Fruit fly (Drosophila melanogaster) whole organism, adult: Measurements from ENCODE around the gene ZIPIC.

Experiments used
- CG11617 ChIP-seq: fragments of 200-800 bp; sonication (Bioruptor generic); optimal IDR thresholded peaks from 2 replicates; lab custom pipeline; 2017; ENCODE audit warnings: mild to moderate bottlenecking, missing biosample characterization, missing genetic modification reagents, missing genetic modification characterization
- CG12768 ChIP-seq: fragments of 200-800 bp; sonication (Bioruptor generic); optimal IDR thresholded peaks from 2 replicates; lab custom pipeline; 2017; ENCODE audit warnings: missing biosample characterization, missing genetic modification characterization, mild to moderate bottlenecking, moderate library complexity, missing genetic modification reagents
- CG14711 ChIP-seq: fragments of 200-800 bp; sonication (Bioruptor generic); optimal IDR thresholded peaks from 2 replicates; lab custom pipeline; 2018; ENCODE audit warnings: missing biosample characterization, mild to moderate bottlenecking, missing genetic modification characterization, moderate library complexity
- CG1620 ChIP-seq: fragments of 200-800 bp; sonication (Bioruptor generic); optimal IDR thresholded peaks from 2 replicates; lab custom pipeline; 2016; ENCODE audit warnings: missing biosample characterization, missing genetic modification characterization
- CG33017 ChIP-seq: fragments of 200-800 bp; sonication (Bioruptor generic); optimal IDR thresholded peaks from 2 replicates; lab custom pipeline; 2018; ENCODE audit warnings: missing biosample characterization, mild to moderate bottlenecking, missing genetic modification characterization, moderate library complexity
- CG5204 ChIP-seq: fragments of 200-800 bp; sonication (Bioruptor generic); optimal IDR thresholded peaks from 2 replicates; lab custom pipeline; 2016; ENCODE audit warnings: missing biosample characterization, missing genetic modification characterization
- CG7045 ChIP-seq: fragments of 200-800 bp; sonication (Bioruptor generic); optimal IDR thresholded peaks from 2 replicates; lab custom pipeline; 2017; ENCODE audit warnings: missing biosample characterization, mild to moderate bottlenecking, missing genetic modification characterization
- CG7101 ChIP-seq: fragments of 200-800 bp; sonication (Bioruptor generic); optimal IDR thresholded peaks from 2 replicates; lab custom pipeline; 2018; ENCODE audit warnings: missing biosample characterization, mild to moderate bottlenecking, missing genetic modification characterization, moderate library complexity
- Clk ChIP-seq: fragments of 200-800 bp; sonication (Bioruptor generic); optimal IDR thresholded peaks from 2 replicates; lab custom pipeline; 2017; ENCODE audit warnings: missing biosample characterization, missing genetic modification characterization
- Crg-1 ChIP-seq: fragments of 200-800 bp; sonication (Bioruptor generic); optimal IDR thresholded peaks from 2 replicates; lab custom pipeline; 2016; ENCODE audit warnings: missing biosample characterization, missing genetic modification characterization
- Hr96 ChIP-seq: fragments of 200-800 bp; sonication (Bioruptor generic); optimal IDR thresholded peaks from 2 replicates; lab custom pipeline; 2016; ENCODE audit warnings: missing biosample characterization, missing genetic modification characterization
- Mnt ChIP-seq: fragments of 200-800 bp; sonication (Bioruptor generic); optimal IDR thresholded peaks from 2 replicates; lab custom pipeline; 2016; ENCODE audit warnings: missing biosample characterization, mild to moderate bottlenecking, missing genetic modification characterization
- bab1 ChIP-seq: fragments of 200-800 bp; sonication (Bioruptor generic); optimal IDR thresholded peaks from 3 replicates; lab custom pipeline; 2019; ENCODE audit warnings: missing biosample characterization, mild to moderate bottlenecking, missing genetic modification characterization, moderate library complexity
- cic ChIP-seq: fragments of 200-800 bp; sonication (Bioruptor generic); optimal IDR thresholded peaks from 2 replicates; lab custom pipeline; 2017; ENCODE audit warnings: missing biosample characterization, mild to moderate bottlenecking, missing genetic modification characterization, moderate library complexity
- cnc ChIP-seq, 2 experiments: fragments of >200 bp; optimal IDR thresholded peaks; 2 replicates each; lab custom pipeline; 2017
- kay ChIP-seq: fragments of 200-800 bp; sonication (Bioruptor generic); peaks from one replicate; lab custom pipeline; 2016; ENCODE audit warnings: missing biosample characterization, missing genetic modification characterization, borderline replicate concordance
- ovo ChIP-seq: fragments of 200-800 bp; sonication (Bioruptor generic); optimal IDR thresholded peaks from 2 replicates; lab custom pipeline; 2016; ENCODE audit warnings: missing biosample characterization, missing genetic modification characterization
- pad ChIP-seq: fragments of 200-800 bp; sonication (Bioruptor generic); optimal IDR thresholded peaks from 3 replicates; lab custom pipeline; 2017; ENCODE audit warnings: missing biosample characterization, missing genetic modification characterization, mild to moderate bottlenecking, moderate library complexity, missing genetic modification reagents
- tj ChIP-seq: fragments of 200-800 bp; sonication (Bioruptor generic); optimal IDR thresholded peaks from 3 replicates; lab custom pipeline; 2017; ENCODE audit warnings: missing biosample characterization, mild to moderate bottlenecking, missing genetic modification characterization, moderate library complexity
- toe ChIP-seq: fragments of 200-800 bp; sonication (Bioruptor generic); optimal IDR thresholded peaks from 2 replicates; lab custom pipeline; 2016; ENCODE audit warnings: missing biosample characterization, missing genetic modification characterization

ZIPIC gene

DNA sequence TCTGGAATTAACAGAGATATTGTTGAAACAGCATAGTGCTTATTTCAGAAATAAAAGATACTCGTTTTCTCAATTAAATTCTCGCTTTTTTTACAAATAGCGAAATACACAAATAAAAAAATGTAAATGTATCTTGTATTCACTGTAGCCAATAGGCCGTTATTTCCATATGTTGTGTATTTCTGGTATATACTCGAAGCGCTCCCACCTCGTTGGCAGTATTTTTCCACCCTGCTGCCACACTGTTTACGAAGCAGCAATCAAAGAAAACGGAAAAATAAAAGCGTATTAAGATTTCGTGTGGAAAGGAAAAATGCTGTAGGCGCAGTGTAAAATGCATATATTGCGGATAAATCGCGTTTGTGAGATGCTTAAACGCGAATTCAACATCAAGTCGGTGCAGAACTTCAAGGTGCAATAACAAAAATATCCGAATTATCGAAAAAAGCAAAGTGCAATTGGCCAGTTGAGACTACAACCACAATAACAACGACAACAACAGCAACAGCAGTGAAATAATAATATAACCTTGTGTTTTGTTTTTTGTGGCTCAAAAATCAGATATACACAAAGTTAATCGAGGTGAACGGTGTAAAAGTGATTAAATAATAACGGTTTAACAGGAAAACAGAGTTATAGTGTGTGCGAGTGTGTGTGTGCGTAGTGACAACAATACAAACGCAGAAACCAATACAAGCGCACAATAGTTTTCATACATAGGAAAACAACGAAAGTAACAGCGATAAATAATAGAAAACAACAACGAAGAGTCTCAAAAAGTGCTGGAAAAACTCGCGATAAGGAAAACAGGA lies 21.6 kb upstream of the ZIPIC start, which contains the start of gene sima:
Gene sima, plus strand, starts transcription at position 255 of the 812 bp plus-strand sequence.
- TF ChIP-seq CG11617 (GFP tag; lab: Kevin White, UChicago) (peak; percentile 40), kay (GFP tag; lab: Kevin White, UChicago) (no peak), CG14711 (tag; lab: Kevin White, UChicago) (peak; percentile 48), Clk (GFP tag; lab: Kevin White, UChicago) (no peak), Mnt (peak; percentile 55), pad (no peak), cnc (optimal IDR thresholded peaks at IDR 0.05; lab: Kevin White, UChicago) (no peak), toe (peak; percentile 12), CG7101 (peak; percentile 15), bab1 (GFP tag; lab: Kevin White, UChicago) (peak; percentile 26), CG1620 (GFP tag; lab: Kevin White, UChicago) (no peak), Crg-1 (GFP tag; lab: Kevin White, UChicago) (no peak), cic (GFP tag; lab: Kevin White, UChicago) (peak; percentile 46), CG12768 (GFP tag; lab: Kevin White, UChicago) (peak; percentile 57), ovo (peak; percentile 1), CG33017 (tag; lab: Kevin White, UChicago) (peak; percentile 28), Hr96 (GFP tag; lab: Kevin White, UChicago) (no peak), CG5204 (GFP tag; lab: Kevin White, UChicago) (no peak), CG7045 (GFP tag; lab: Kevin White, UChicago) (no peak), tj (GFP tag; lab: Kevin White, UChicago) (no peak)

- TF ChIP-seq CG12768 (GFP tag; lab: Kevin White, UChicago) (peak; percentile 73), CG11617 (GFP tag; lab: Kevin White, UChicago) (peak; percentile 90), CG5204 (GFP tag; lab: Kevin White, UChicago) (no peak), CG1620 (GFP tag; lab: Kevin White, UChicago) (peak; percentile 96), CG7101 (peak; percentile 91), Crg-1 (GFP tag; lab: Kevin White, UChicago) (peak; percentile 73), tj (GFP tag; lab: Kevin White, UChicago) (peak; percentile 73), Mnt (peak; percentile 93), cnc (optimal IDR thresholded peaks at IDR 0.05; lab: Kevin White, UChicago) (no peak), Hr96 (GFP tag; lab: Kevin White, UChicago) (no peak), CG14711 (tag; lab: Kevin White, UChicago) (peak; percentile 83), ovo (peak; percentile 71), pad (peak; percentile 65), Clk (GFP tag; lab: Kevin White, UChicago) (peak; percentile 62), toe (peak; percentile 87), CG7045 (GFP tag; lab: Kevin White, UChicago) (peak; percentile 70), kay (GFP tag; lab: Kevin White, UChicago) (no peak), bab1 (GFP tag; lab: Kevin White, UChicago) (peak; percentile 92), cic (GFP tag; lab: Kevin White, UChicago) (peak; percentile 40), CG33017 (tag; lab: Kevin White, UChicago) (peak; percentile 84)
Measured at dm6 chr3R:30056592-30057135, 20.0 kb upstream of the ZIPIC start, which contains the start of the genes CG7950 and Rpp14a. Gene CG7950 (plus strand): TSS chr3R:30056859. Gene Rpp14a (plus strand): TSS chr3R:30056859.

DNA sequence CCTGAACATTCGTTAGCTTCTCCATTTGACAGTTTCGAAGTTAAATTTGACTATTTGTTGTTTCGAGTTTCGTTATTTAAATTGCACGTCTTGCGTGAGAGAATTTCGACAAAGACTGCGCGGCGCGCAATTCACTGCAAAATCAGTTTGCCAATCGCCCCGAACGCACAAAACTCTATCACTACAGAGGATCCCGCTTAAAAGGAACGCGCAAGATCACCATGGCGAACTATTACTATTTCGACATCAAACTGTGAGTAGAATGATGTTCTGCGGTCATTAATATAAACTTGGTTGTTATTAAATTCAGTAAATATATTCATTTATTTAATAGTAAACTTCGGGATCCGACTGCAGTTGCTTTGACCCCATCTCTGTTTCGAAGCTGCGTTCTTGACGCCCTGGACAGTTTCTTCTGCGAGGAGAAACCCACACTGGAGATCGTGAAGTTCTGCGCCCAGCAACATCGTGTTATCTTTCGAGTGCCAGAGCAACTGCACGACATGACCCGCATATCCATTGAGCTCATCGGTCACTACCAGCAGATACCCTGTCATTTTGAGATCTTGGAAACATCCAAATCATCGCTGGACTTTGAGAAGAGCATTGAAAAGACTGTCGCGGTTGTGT lies 19.4 kb upstream of the ZIPIC start, which contains the start of the genes Rpp14b and spn-A:
Gene Rpp14b, plus strand, starts transcription at position 43 of the 630 bp plus-strand sequence.
Gene spn-A, minus strand, starts transcription at position 123 of the 630 bp plus-strand sequence.
- TF ChIP-seq CG33017 (tag; lab: Kevin White, UChicago) (no peak), cic (GFP tag; lab: Kevin White, UChicago) (no peak), bab1 (GFP tag; lab: Kevin White, UChicago) (peak; percentile 18), CG7101 (peak; percentile 42), CG11617 (GFP tag; lab: Kevin White, UChicago) (no peak), pad (no peak), CG14711 (tag; lab: Kevin White, UChicago) (peak; percentile 22), CG1620 (GFP tag; lab: Kevin White, UChicago) (peak; percentile 62), CG5204 (GFP tag; lab: Kevin White, UChicago) (no peak), ovo (no peak), Crg-1 (GFP tag; lab: Kevin White, UChicago) (no peak), CG12768 (GFP tag; lab: Kevin White, UChicago) (no peak)

- no peak for TF ChIP-seq CG5204 (GFP tag; lab: Kevin White, UChicago)
- no peak for TF ChIP-seq kay (GFP tag; lab: Kevin White, UChicago)
- no peak for TF ChIP-seq pad
- peak; percentile 46 for TF ChIP-seq CG1620 (GFP tag; lab: Kevin White, UChicago)
- no peak for TF ChIP-seq Clk (GFP tag; lab: Kevin White, UChicago)
- TF ChIP-seq tj (GFP tag; lab: Kevin White, UChicago) = peak; percentile 80
- TF ChIP-seq CG11617 (GFP tag; lab: Kevin White, UChicago) = no peak
- TF ChIP-seq CG14711 (tag; lab: Kevin White, UChicago) = no peak
- TF ChIP-seq toe = no peak
- no peak for TF ChIP-seq CG33017 (tag; lab: Kevin White, UChicago)
- TF ChIP-seq Crg-1 (GFP tag; lab: Kevin White, UChicago) = no peak
- no peak for TF ChIP-seq cnc (optimal IDR thresholded peaks at IDR 0.05; lab: Kevin White, UChicago)
- peak; percentile 40 for TF ChIP-seq cic (GFP tag; lab: Kevin White, UChicago)
- peak; percentile 26 for TF ChIP-seq ovo
- TF ChIP-seq CG7101 = peak; percentile 43
- peak; percentile 24 for TF ChIP-seq Mnt
- peak; percentile 71 for TF ChIP-seq bab1 (GFP tag; lab: Kevin White, UChicago)
- TF ChIP-seq Hr96 (GFP tag; lab: Kevin White, UChicago) = no peak
- TF ChIP-seq CG12768 (GFP tag; lab: Kevin White, UChicago) = no peak
- no peak for TF ChIP-seq CG7045 (GFP tag; lab: Kevin White, UChicago)
Measured at dm6 chr3R:30052455-30053046, 15.9 kb upstream of the ZIPIC start, which contains the start of gene Jasper. Gene Jasper (plus strand): TSS chr3R:30052514.
